Fruit fly (Drosophila melanogaster): ENCODE measurements around the gene Mayo.

dm6 chr3R:31064653-31065322, 44.2 kb downstream of the Mayo start, which contains the start of gene Sox100B:
- no peak for TF ChIP-seq OdsH (GFP tag; optimal IDR thresholded peaks at IDR 0.05)
- no peak for TF ChIP-seq CG10669 (GFP tag; optimal IDR thresholded peaks at IDR 0.05)
- TF ChIP-seq CG34406 (GFP tag; optimal IDR thresholded peaks at IDR 0.05) = no peak
- TF ChIP-seq cyc (GFP tag; optimal IDR thresholded peaks at IDR 0.05) = no peak
- peak; percentile 60 for TF ChIP-seq svp (GFP tag)
- TF ChIP-seq Ets21C (GFP tag; optimal IDR thresholded peaks at IDR 0.05) = no peak
- TF ChIP-seq Gug (GFP tag; IDR thresholded peaks at IDR 0.05) = no peak
- no peak for TF ChIP-seq CG8632 (GFP tag; optimal IDR thresholded peaks at IDR 0.05)
- no peak for TF ChIP-seq Hr39 (GFP tag; optimal IDR thresholded peaks at IDR 0.05)
- TF ChIP-seq fd59A (GFP tag; optimal IDR thresholded peaks at IDR 0.05) = no peak

All from whole organism, prepupa.